Worm (Caenorhabditis elegans) whole organism, L4 larva: ENCODE measurements around the gene tpst-1.

Source experiments
- F10B5.3 ChIP-seq: sonication (generic microtip); optimal IDR thresholded peaks from 2 replicates; lab custom pipeline; 2016; ENCODE audit warnings: mild to moderate bottlenecking, missing genetic modification characterization, missing compliant biosample characterization
- R02D3.7 ChIP-seq: fragments of 150-350 bp; sonication (generic microtip); optimal IDR thresholded peaks from 3 replicates; lab custom pipeline; 2014; ENCODE audit warnings: missing biosample characterization, missing genetic modification characterization
- T20F7.1 ChIP-seq: fragments of 200-800 bp; sonication (Bioruptor generic); optimal IDR thresholded peaks from 2 replicates; lab custom pipeline; 2018; ENCODE audit warnings: mild to moderate bottlenecking, missing genetic modification characterization, missing compliant biosample characterization
- T26A8.4 ChIP-seq: fragments of 200-800 bp; sonication (Bioruptor generic); IDR thresholded peaks from 2 replicates; pipeline ENCODE4 v1.3.6; 2022; ENCODE audit warnings: missing genetic modification characterization, missing compliant biosample characterization
- Y75B8A.6 ChIP-seq: fragments of 200-800 bp; sonication (Bioruptor generic); IDR thresholded peaks from 2 replicates; pipeline ENCODE4 v1.3.6; 2022; ENCODE audit warnings: missing genetic modification reagents, missing genetic modification characterization, missing compliant biosample characterization
- ZK546.5 ChIP-seq, 2 experiments: sonication (generic microtip); optimal IDR thresholded peaks; 2 replicates each; lab custom pipeline; 2017; ENCODE audit warnings: missing biosample characterization in 2 of 2, missing genetic modification characterization in 2 of 2
- aha-1 ChIP-seq: fragments of 150-350 bp; peaks from one replicate; lab custom pipeline; 2014; ENCODE audit warnings: missing biosample characterization, missing genetic modification characterization
- aly-2 ChIP-seq: sonication (generic microtip); optimal IDR thresholded peaks from 2 replicates; lab custom pipeline; 2018; ENCODE audit warnings: missing biosample characterization, missing genetic modification characterization
- arid-1 ChIP-seq: fragments of 200-800 bp; sonication (Bioruptor generic); conservative IDR thresholded peaks from 2 replicates; pipeline ENCODE4 v1.3.6; 2022; ENCODE audit warnings: missing genetic modification reagents, missing genetic modification characterization, missing compliant biosample characterization
- attf-4 ChIP-seq: sonication (generic microtip); optimal IDR thresholded peaks from 3 replicates; lab custom pipeline; 2017; ENCODE audit warnings: missing biosample characterization, missing genetic modification characterization
- ceh-32 ChIP-seq: sonication (generic microtip); optimal IDR thresholded peaks from 2 replicates; lab custom pipeline; 2016; ENCODE audit warnings: mild to moderate bottlenecking, missing genetic modification characterization, missing compliant biosample characterization; ENCODE audit not compliant: poor library complexity
- ceh-62 ChIP-seq: sonication (generic microtip); optimal IDR thresholded peaks from 2 replicates; lab custom pipeline; 2017; ENCODE audit warnings: missing biosample characterization, missing genetic modification characterization
- ceh-82 ChIP-seq: sonication (generic microtip); optimal IDR thresholded peaks from 2 replicates; lab custom pipeline; 2017; ENCODE audit warnings: missing biosample characterization, missing genetic modification characterization
- ces-1 ChIP-seq: fragments of 150-350 bp; sonication (generic microtip); optimal IDR thresholded peaks from 4 replicates; lab custom pipeline; 2014; ENCODE audit warnings: missing biosample characterization, missing genetic modification reagents, missing genetic modification characterization
- cey-2 ChIP-seq: sonication (generic microtip); optimal IDR thresholded peaks from 3 replicates; lab custom pipeline; 2017; ENCODE audit warnings: missing genetic modification characterization, mild to moderate bottlenecking, missing compliant biosample characterization, antibody characterized with exemption, borderline replicate concordance; ENCODE audit not compliant: insufficient read depth
- ctbp-1 ChIP-seq: fragments of 200-800 bp; sonication (Bioruptor generic); IDR thresholded peaks from 2 replicates; pipeline ENCODE4 v1.3.6; 2022; ENCODE audit warnings: missing genetic modification reagents, missing genetic modification characterization, missing compliant biosample characterization
- dmd-6 ChIP-seq: fragments of 200-800 bp; sonication (Bioruptor generic); IDR thresholded peaks from 2 replicates; pipeline ENCODE4 v1.3.6; 2022; ENCODE audit warnings: missing genetic modification reagents, missing genetic modification characterization, missing compliant biosample characterization
- dve-1 ChIP-seq: sonication (generic microtip); optimal IDR thresholded peaks from 2 replicates; lab custom pipeline; 2017; ENCODE audit warnings: antibody characterized with exemption, mild to moderate bottlenecking, missing genetic modification characterization, missing compliant biosample characterization; ENCODE audit not compliant: insufficient read depth
- egl-27 ChIP-seq: sonication (generic microtip); optimal IDR thresholded peaks from 3 replicates; lab custom pipeline; 2017; ENCODE audit warnings: missing biosample characterization, missing genetic modification reagents, missing genetic modification characterization
- fkh-10 ChIP-seq: fragments of 150-350 bp; optimal IDR thresholded peaks from 2 replicates; lab custom pipeline; 2014; ENCODE audit warnings: missing biosample characterization, missing genetic modification reagents, missing genetic modification characterization
- fos-1 ChIP-seq: fragments of 150-350 bp; optimal IDR thresholded peaks from 2 replicates; lab custom pipeline; 2014; ENCODE audit warnings: missing biosample characterization, missing genetic modification characterization
- hlh-11 ChIP-seq: fragments of 200-800 bp; sonication (Bioruptor generic); optimal IDR thresholded peaks from 2 replicates; lab custom pipeline; 2018; ENCODE audit warnings: mild to moderate bottlenecking, missing genetic modification characterization, missing compliant biosample characterization
- jun-1 ChIP-seq: fragments of 150-350 bp; optimal IDR thresholded peaks from 2 replicates; lab custom pipeline; 2014; ENCODE audit warnings: missing biosample characterization, missing genetic modification reagents, missing genetic modification characterization
- lin-15B ChIP-seq: fragments of 150-350 bp; sonication (generic microtip); optimal IDR thresholded peaks from 3 replicates; lab custom pipeline; 2014; ENCODE audit warnings: missing biosample characterization, missing genetic modification characterization
- lin-29 ChIP-seq: fragments of 200-800 bp; sonication (Bioruptor generic); IDR thresholded peaks from 2 replicates; pipeline ENCODE4 v1.3.6; 2022; ENCODE audit warnings: missing genetic modification reagents, missing genetic modification characterization, missing compliant biosample characterization
- lin-38 ChIP-seq: fragments of 200-800 bp; sonication (Bioruptor generic); IDR thresholded peaks from 2 replicates; pipeline ENCODE4 v1.3.6; 2022; ENCODE audit warnings: missing genetic modification reagents, missing genetic modification characterization, missing compliant biosample characterization
- lin-39 ChIP-seq: fragments of 150-350 bp; optimal IDR thresholded peaks from 2 replicates; lab custom pipeline; 2014; ENCODE audit warnings: missing biosample characterization, missing genetic modification reagents, missing genetic modification characterization
- madf-5 ChIP-seq, 2 experiments: fragments of 200-800 bp; sonication (Bioruptor generic); IDR thresholded peaks; 2 replicates each; pipeline ENCODE4 v1.3.6; 2022; ENCODE audit warnings: missing compliant biosample characterization in 2 of 2, missing genetic modification characterization in 2 of 2
- mdt-29 ChIP-seq: fragments of 200-800 bp; sonication (Bioruptor generic); IDR thresholded peaks from 2 replicates; pipeline ENCODE4 v1.3.6; 2022; ENCODE audit warnings: missing genetic modification reagents, missing genetic modification characterization, missing compliant biosample characterization
- mep-1 ChIP-seq: fragments of 150-350 bp; sonication (generic microtip); optimal IDR thresholded peaks from 3 replicates; lab custom pipeline; 2014; ENCODE audit warnings: missing biosample characterization, missing genetic modification characterization
- mes-2 ChIP-seq: sonication (generic microtip); optimal IDR thresholded peaks from 2 replicates; lab custom pipeline; 2016; ENCODE audit warnings: missing genotype, mild to moderate bottlenecking, missing genetic modification characterization, missing compliant biosample characterization; ENCODE audit not compliant: poor library complexity, severe bottlenecking
- mxl-3 ChIP-seq: fragments of 200-800 bp; sonication (Bioruptor generic); optimal IDR thresholded peaks from 2 replicates; lab custom pipeline; 2018; ENCODE audit warnings: mild to moderate bottlenecking, missing genetic modification characterization, missing compliant biosample characterization
- nhr-10 ChIP-seq: fragments of 150-350 bp; optimal IDR thresholded peaks from 2 replicates; lab custom pipeline; 2014; ENCODE audit warnings: missing biosample characterization, missing genetic modification characterization
- nhr-11 ChIP-seq: fragments of 150-350 bp; optimal IDR thresholded peaks from 2 replicates; lab custom pipeline; 2014; ENCODE audit warnings: missing biosample characterization, missing genetic modification characterization
- nhr-111 ChIP-seq: fragments of 200-800 bp; sonication (Bioruptor generic); optimal IDR thresholded peaks from 2 replicates; lab custom pipeline; 2018; ENCODE audit warnings: mild to moderate bottlenecking, missing genetic modification characterization, missing compliant biosample characterization
- nhr-77 ChIP-seq: fragments of 150-350 bp; optimal IDR thresholded peaks from 2 replicates; lab custom pipeline; 2014; ENCODE audit warnings: missing biosample characterization, missing genetic modification characterization
- pqm-1 ChIP-seq: sonication (generic microtip); optimal IDR thresholded peaks from 2 replicates; lab custom pipeline; 2017; ENCODE audit warnings: missing biosample characterization, missing genetic modification characterization
- rbr-2 ChIP-seq: sonication (generic microtip); optimal IDR thresholded peaks from 2 replicates; lab custom pipeline; 2016; ENCODE audit warnings: missing genotype, missing genetic modification characterization, missing compliant biosample characterization
- set-16 ChIP-seq: fragments of 200-800 bp; sonication (Bioruptor generic); IDR thresholded peaks from 2 replicates; pipeline ENCODE4 v1.3.6; 2022; ENCODE audit warnings: missing genetic modification reagents, missing genetic modification characterization, missing compliant biosample characterization
- skn-1 ChIP-seq: fragments of 150-350 bp; optimal IDR thresholded peaks from 2 replicates; lab custom pipeline; 2014; ENCODE audit warnings: missing biosample characterization, missing genetic modification characterization
- snpc-4 ChIP-seq: fragments of 150-350 bp; optimal IDR thresholded peaks from 2 replicates; lab custom pipeline; 2014; ENCODE audit warnings: missing biosample characterization, missing genetic modification characterization
- spr-1 ChIP-seq: sonication (generic microtip); optimal IDR thresholded peaks from 2 replicates; lab custom pipeline; 2016; ENCODE audit warnings: mild to moderate bottlenecking, missing genetic modification characterization, missing compliant biosample characterization
- tag-97 ChIP-seq: fragments of 200-800 bp; sonication (Bioruptor generic); IDR thresholded peaks from 2 replicates; pipeline ENCODE4 v1.3.6; 2022; ENCODE audit warnings: missing genetic modification characterization, missing compliant biosample characterization
- unc-130 ChIP-seq: sonication (generic microtip); optimal IDR thresholded peaks from 2 replicates; lab custom pipeline; 2016; ENCODE audit warnings: missing genetic modification reagents, missing genetic modification characterization, missing compliant biosample characterization
- unc-39 ChIP-seq: sonication (generic microtip); optimal IDR thresholded peaks from 2 replicates; lab custom pipeline; 2017; ENCODE audit warnings: missing biosample characterization, missing genetic modification characterization
- vab-7 ChIP-seq: fragments of 200-800 bp; sonication (Bioruptor generic); IDR thresholded peaks from 2 replicates; pipeline ENCODE4 v1.3.6; 2022; ENCODE audit warnings: missing genetic modification reagents, missing genetic modification characterization, missing compliant biosample characterization
- zag-1 ChIP-seq: fragments of 150-350 bp; optimal IDR thresholded peaks from 2 replicates; lab custom pipeline; 2014; ENCODE audit warnings: missing biosample characterization, missing genetic modification characterization
- ztf-11 ChIP-seq: fragments of 150-350 bp; optimal IDR thresholded peaks from 2 replicates; lab custom pipeline; 2014; ENCODE audit warnings: missing biosample characterization, missing genetic modification characterization
- ztf-7 ChIP-seq: fragments of 150-350 bp; optimal IDR thresholded peaks from 2 replicates; lab custom pipeline; 2014; ENCODE audit warnings: missing biosample characterization, missing genetic modification characterization

tpst-1 gene

DNA sequence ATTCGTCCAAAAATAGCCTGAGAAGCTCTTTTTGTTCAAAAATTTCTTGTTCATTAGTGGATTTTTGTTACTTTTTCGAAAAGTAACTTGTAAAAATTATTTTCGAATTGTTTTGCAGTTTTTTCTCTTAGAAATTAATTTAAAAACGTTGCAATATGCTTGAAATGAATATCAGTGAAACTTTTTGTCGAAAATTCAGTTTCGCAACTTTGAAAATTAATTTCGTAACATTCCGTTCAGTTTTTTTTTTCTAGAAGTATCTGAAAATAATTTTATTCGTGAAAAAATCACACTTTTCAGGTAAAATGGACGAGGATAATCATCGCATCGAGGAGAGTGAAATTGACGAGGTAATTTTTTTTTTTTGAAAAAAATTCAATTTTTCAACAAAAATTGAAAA, 53.1 kb downstream of the tpst-1 start, which contains the start of gene Y111B2A.12:
Gene Y111B2A.12 (plus strand): TSS at position 301 of the 400 bp plus-strand sequence.
- TF ChIP-seq cey-2 (tag; lab: Kevin White, UChicago) (no peak), madf-5 (GFP tag; IDR thresholded peaks at IDR 0.05; lab: Robert Waterston, UW) (0 out of 4 replicates have a peak, but pooled peaks of 1 of the 2 experiments have one; percentile 1)

DNA sequence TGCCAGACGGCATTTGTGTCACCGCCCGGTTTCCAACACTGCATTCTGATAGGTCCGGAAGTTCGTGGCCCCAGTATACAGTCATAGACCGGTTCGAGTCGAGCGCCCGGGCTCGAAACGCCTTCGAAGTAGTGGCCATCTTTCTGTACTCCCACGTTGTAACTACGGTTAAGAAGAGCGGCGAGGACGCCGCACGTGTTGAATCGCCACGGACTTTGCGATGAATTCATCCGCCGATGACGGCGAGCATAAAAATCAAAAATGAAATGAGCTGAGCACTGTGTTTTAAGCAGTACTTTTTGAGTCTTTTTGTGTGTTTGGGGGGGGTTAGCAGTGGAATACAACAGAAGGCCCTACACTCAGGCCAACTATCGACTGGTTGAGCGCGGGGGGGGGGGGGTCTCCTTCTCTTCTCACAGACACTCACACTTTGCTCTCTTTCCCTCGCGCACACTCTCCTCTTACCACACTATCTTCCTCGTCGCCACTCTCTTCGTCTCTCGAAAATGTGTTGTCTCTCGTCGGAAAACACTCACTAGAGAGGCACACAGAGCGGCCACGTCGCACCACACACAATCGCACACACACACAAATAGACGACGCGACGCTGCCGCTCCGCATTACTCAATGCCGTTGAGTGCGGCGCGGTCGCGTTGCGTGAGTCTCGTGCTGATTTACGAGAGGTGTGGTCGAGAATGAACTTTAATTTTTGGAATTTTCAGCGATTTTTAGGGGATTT, 53.7 kb downstream of the tpst-1 start, which contains the start of gene epc-1:
Gene epc-1 (minus strand): TSS at position 367 of the 739 bp plus-strand sequence.
- peak; percentile 90 for TF ChIP-seq arid-1 (GFP tag; lab: Robert Waterston, UW)
- no peak for TF ChIP-seq Y75B8A.6 (GFP tag; lab: Robert Waterston, UW)
- peak; percentile 88 for TF ChIP-seq mxl-3 (GFP tag; lab: Kevin White, UChicago)
- TF ChIP-seq cey-2 (tag; lab: Kevin White, UChicago): no peak
- TF ChIP-seq ctbp-1 (GFP tag; lab: Robert Waterston, UW): peak; percentile 83
- peak; percentile 83 for TF ChIP-seq mes-2 (tag; lab: Kevin White, UChicago)
- TF ChIP-seq snpc-4 (tag; lab: Kevin White, UChicago): no peak
- no peak for TF ChIP-seq pqm-1 (tag; lab: Kevin White, UChicago)
- TF ChIP-seq ces-1 (GFP tag; lab: Kevin White, UChicago): no peak
- TF ChIP-seq lin-15B (tag; lab: Kevin White, UChicago): peak; percentile 8
- peak; percentile 89 for TF ChIP-seq nhr-77 (tag; lab: Kevin White, UChicago)
- peak; percentile 63 for TF ChIP-seq nhr-10
- no peak for TF ChIP-seq unc-39
- peak; percentile 68 for TF ChIP-seq ztf-7
- peak; percentile 83 for TF ChIP-seq T26A8.4 (GFP tag; lab: Robert Waterston, UW)
- TF ChIP-seq dve-1 (tag; lab: Kevin White, UChicago): peak; percentile 90
- TF ChIP-seq T20F7.1 (GFP tag; lab: Kevin White, UChicago): peak; percentile 85
- peak; percentile 88 for TF ChIP-seq set-16
- no peak for TF ChIP-seq tag-97 (GFP tag; lab: Robert Waterston, UW)
- 0 out of 2 replicates have a peak, but pooled peaks have one; percentile 30 for TF ChIP-seq lin-29
- peak; percentile 87 for TF ChIP-seq nhr-11 (tag; lab: Kevin White, UChicago)
- no peak for TF ChIP-seq nhr-111 (GFP tag; lab: Kevin White, UChicago)
- no peak for TF ChIP-seq attf-4 (tag; lab: Kevin White, UChicago)
- peak; percentile 82 for TF ChIP-seq lin-38 (GFP tag; lab: Robert Waterston, UW)
- TF ChIP-seq fos-1 (tag; lab: Kevin White, UChicago): no peak
- TF ChIP-seq spr-1: peak; percentile 83
- peak; percentile 98 for TF ChIP-seq hlh-11 (tag; lab: Kevin White, UChicago)
- peak; percentile 67 for TF ChIP-seq jun-1 (tag; lab: Kevin White, UChicago)
- no peak for TF ChIP-seq egl-27 (tag; lab: Kevin White, UChicago)
- peak; percentile 75 for TF ChIP-seq mdt-29 (GFP tag; lab: Robert Waterston, UW)
- TF ChIP-seq aha-1: peak; percentile 94
- TF ChIP-seq dmd-6 (GFP tag; lab: Robert Waterston, UW): peak; percentile 92
- TF ChIP-seq ztf-11 (tag; lab: Kevin White, UChicago): no peak
- TF ChIP-seq R02D3.7: no peak
- TF ChIP-seq rbr-2 (tag; lab: Kevin White, UChicago): peak; percentile 94
- peak in 1 of 2 experiments; percentile 31 for TF ChIP-seq ZK546.5 (tag; optimal IDR thresholded peaks at IDR 0.05; lab: Kevin White, UChicago)
- peak; percentile 76 for TF ChIP-seq unc-130 (GFP tag; lab: Kevin White, UChicago)
- peak; percentile 47 for TF ChIP-seq skn-1 (tag; lab: Kevin White, UChicago)
- TF ChIP-seq F10B5.3 (tag; lab: Kevin White, UChicago): peak; percentile 26
- TF ChIP-seq ceh-82 (tag; lab: Kevin White, UChicago): peak; percentile 18
- TF ChIP-seq aly-2 (tag; lab: Kevin White, UChicago): no peak
- peak; percentile 94 for TF ChIP-seq mep-1
- no peak for TF ChIP-seq zag-1 (tag; lab: Kevin White, UChicago)
- TF ChIP-seq fkh-10 (GFP tag; lab: Kevin White, UChicago): peak; percentile 66
- peak; percentile 47 for TF ChIP-seq vab-7 (GFP tag; lab: Robert Waterston, UW)
- no peak for TF ChIP-seq ceh-32
- no peak for TF ChIP-seq lin-39
- no peak for TF ChIP-seq ceh-62 (tag; lab: Kevin White, UChicago)
